Worm (Caenorhabditis elegans) whole organism, late embryonic: ENCODE results near the gene F11A10.5.
"Not testable (repeated sequence)": the region's sequence is repeated elsewhere in the genome, so short reads cannot be mapped to it uniquely, and the experiment has no call there.

Source experiments
- C08G9.2 ChIP-seq: sonication (generic microtip); optimal IDR thresholded peaks from 2 replicates; lab custom pipeline; 2016; ENCODE audit warnings: mild to moderate bottlenecking, missing genetic modification characterization, moderate library complexity, missing compliant biosample characterization
- F13H6.1 ChIP-seq: sonication (generic microtip); optimal IDR thresholded peaks from 2 replicates; lab custom pipeline; 2016; ENCODE audit warnings: missing genetic modification characterization, missing compliant biosample characterization
- K09A11.1 ChIP-seq: sonication (generic microtip); optimal IDR thresholded peaks from 2 replicates; lab custom pipeline; 2017; ENCODE audit warnings: antibody characterized with exemption, mild to moderate bottlenecking, missing genetic modification characterization, missing compliant biosample characterization; ENCODE audit not compliant: insufficient read depth
- T23F11.4 ChIP-seq: fragments of 200-800 bp; sonication (Bioruptor generic); optimal IDR thresholded peaks from 2 replicates; lab custom pipeline; 2018; ENCODE audit warnings: mild to moderate bottlenecking, missing genetic modification characterization, missing compliant biosample characterization
- ama-1 ChIP-seq: fragments of 150-350 bp; optimal IDR thresholded peaks from 2 replicates; lab custom pipeline; 2014
- ceh-18 ChIP-seq: sonication (generic microtip); optimal IDR thresholded peaks from 2 replicates; lab custom pipeline; 2016; ENCODE audit warnings: missing genetic modification characterization, missing compliant biosample characterization
- ceh-19 ChIP-seq: fragments of 200-800 bp; sonication (Bioruptor generic); optimal IDR thresholded peaks from 2 replicates; lab custom pipeline; 2018; ENCODE audit warnings: mild to moderate bottlenecking, missing genetic modification characterization, missing compliant biosample characterization
- ceh-2 ChIP-seq: sonication (generic microtip); optimal IDR thresholded peaks from 2 replicates; lab custom pipeline; 2016; ENCODE audit warnings: missing genotype, missing genetic modification characterization, missing compliant biosample characterization
- ceh-31 ChIP-seq: sonication (generic microtip); optimal IDR thresholded peaks from 2 replicates; lab custom pipeline; 2016; ENCODE audit warnings: missing genetic modification characterization, missing compliant biosample characterization
- ceh-34 ChIP-seq: sonication (generic microtip); optimal IDR thresholded peaks from 2 replicates; lab custom pipeline; 2016; ENCODE audit warnings: mild to moderate bottlenecking, missing genetic modification characterization, missing compliant biosample characterization
- ceh-45 ChIP-seq: fragments of 200-800 bp; sonication (Bioruptor generic); IDR thresholded peaks from 2 replicates; pipeline ENCODE4 v1.3.6; 2022; ENCODE audit warnings: missing genetic modification reagents, missing genetic modification characterization, missing compliant biosample characterization
- ceh-6 ChIP-seq: fragments of 200-800 bp; sonication (Bioruptor generic); optimal IDR thresholded peaks from 2 replicates; lab custom pipeline; 2018; ENCODE audit warnings: mild to moderate bottlenecking, missing genetic modification characterization, missing compliant biosample characterization
- dve-1 ChIP-seq: sonication (generic microtip); optimal IDR thresholded peaks from 2 replicates; lab custom pipeline; 2017; ENCODE audit warnings: antibody characterized with exemption, mild to moderate bottlenecking, missing genetic modification characterization, missing compliant biosample characterization
- elt-4 ChIP-seq: sonication (generic microtip); optimal IDR thresholded peaks from 2 replicates; lab custom pipeline; 2016; ENCODE audit warnings: missing genetic modification characterization, missing compliant biosample characterization
- ets-4 ChIP-seq: sonication (generic microtip); optimal IDR thresholded peaks from 2 replicates; lab custom pipeline; 2016; ENCODE audit warnings: missing genetic modification characterization, missing compliant biosample characterization
- fax-1 ChIP-seq: sonication (generic microtip); optimal IDR thresholded peaks from 2 replicates; lab custom pipeline; 2016; ENCODE audit warnings: missing genotype, missing genetic modification characterization, missing compliant biosample characterization
- gmeb-2 ChIP-seq: sonication (generic microtip); optimal IDR thresholded peaks from 2 replicates; lab custom pipeline; 2016; ENCODE audit warnings: missing genetic modification characterization, inconsistent platforms, missing compliant biosample characterization
- hlh-15 ChIP-seq: sonication (generic microtip); optimal IDR thresholded peaks from 2 replicates; lab custom pipeline; 2016; ENCODE audit warnings: missing genetic modification characterization, missing compliant biosample characterization
- hlh-6 ChIP-seq: sonication (generic microtip); optimal IDR thresholded peaks from 2 replicates; lab custom pipeline; 2016; ENCODE audit warnings: missing genotype, missing genetic modification characterization, missing compliant biosample characterization
- hlh-8 ChIP-seq: sonication (generic microtip); optimal IDR thresholded peaks from 2 replicates; lab custom pipeline; 2016; ENCODE audit warnings: missing genotype, missing genetic modification characterization, missing compliant biosample characterization
- lim-6 ChIP-seq: sonication (generic microtip); optimal IDR thresholded peaks from 2 replicates; lab custom pipeline; 2016; ENCODE audit warnings: missing genetic modification characterization, missing compliant biosample characterization
- lin-11 ChIP-seq: fragments of 200-800 bp; sonication (Bioruptor generic); optimal IDR thresholded peaks from 2 replicates; lab custom pipeline; 2018; ENCODE audit warnings: mild to moderate bottlenecking, missing genetic modification characterization, missing compliant biosample characterization
- mec-3 ChIP-seq: sonication (generic microtip); optimal IDR thresholded peaks from 2 replicates; lab custom pipeline; 2016; ENCODE audit warnings: borderline replicate concordance, missing genetic modification characterization, missing compliant biosample characterization
- nfya-1 ChIP-seq: sonication (generic microtip); optimal IDR thresholded peaks from 2 replicates; lab custom pipeline; 2017; ENCODE audit warnings: missing genetic modification characterization, mild to moderate bottlenecking, missing compliant biosample characterization, antibody characterized with exemption, moderate library complexity
- odd-2 ChIP-seq: sonication (generic microtip); optimal IDR thresholded peaks from 2 replicates; lab custom pipeline; 2017; ENCODE audit warnings: antibody characterized with exemption, mild to moderate bottlenecking, missing genetic modification characterization, missing compliant biosample characterization
- pat-9 ChIP-seq: fragments of 200-800 bp; sonication (Bioruptor generic); optimal IDR thresholded peaks from 2 replicates; lab custom pipeline; 2018; ENCODE audit warnings: mild to moderate bottlenecking, missing genetic modification characterization, moderate library complexity, missing compliant biosample characterization
- pha-4 ChIP-seq: fragments of 150-350 bp; optimal IDR thresholded peaks from 2 replicates; lab custom pipeline; 2018; ENCODE audit warnings: missing biosample characterization, missing genetic modification reagents, missing genetic modification characterization
- pros-1 ChIP-seq: fragments of 150-350 bp; optimal IDR thresholded peaks from 2 replicates; lab custom pipeline; 2014; ENCODE audit warnings: missing biosample characterization, missing genetic modification reagents, missing genetic modification characterization
- rnt-1 ChIP-seq: sonication (generic microtip); optimal IDR thresholded peaks from 2 replicates; lab custom pipeline; 2016; ENCODE audit warnings: missing genetic modification characterization, missing compliant biosample characterization
- sox-2 ChIP-seq: fragments of 200-800 bp; sonication (Bioruptor generic); IDR thresholded peaks from 2 replicates; pipeline ENCODE4 v1.3.6; 2022; ENCODE audit warnings: missing genetic modification reagents, missing genetic modification characterization, missing compliant biosample characterization
- sox-4 ChIP-seq: sonication (generic microtip); optimal IDR thresholded peaks from 2 replicates; lab custom pipeline; 2017; ENCODE audit warnings: mild to moderate bottlenecking, missing genetic modification characterization, inconsistent platforms, missing compliant biosample characterization
- tbx-2 ChIP-seq: sonication (generic microtip); optimal IDR thresholded peaks from 2 replicates; lab custom pipeline; 2016; ENCODE audit warnings: missing genetic modification characterization, missing compliant biosample characterization
- tbx-7 ChIP-seq: sonication (generic microtip); optimal IDR thresholded peaks from 2 replicates; lab custom pipeline; 2016; ENCODE audit warnings: missing genotype, missing genetic modification characterization, missing compliant biosample characterization
- unc-3 ChIP-seq, 2 experiments: fragments of 200-800 bp in 1 of 2; sonication (Bioruptor generic) in 1 of 2; sonication (generic microtip) in 1 of 2; conservative IDR thresholded peaks in 1 of 2; optimal IDR thresholded peaks in 1 of 2; 2 replicates each; pipeline versions ENCODE4 v1.3.6 to Lab custom; 2016 to 2022; ENCODE audit warnings: missing compliant biosample characterization in 2 of 2, missing genetic modification characterization in 2 of 2, missing genetic modification reagents in 1 of 2
- unc-55 ChIP-seq: sonication (generic microtip); optimal IDR thresholded peaks from 2 replicates; lab custom pipeline; 2017; ENCODE audit warnings: missing biosample characterization, missing genetic modification reagents, missing genetic modification characterization
- zip-5 ChIP-seq: sonication (generic microtip); optimal IDR thresholded peaks from 2 replicates; lab custom pipeline; 2016; ENCODE audit warnings: missing genetic modification characterization, missing compliant biosample characterization
- ztf-16 ChIP-seq: sonication (generic microtip); optimal IDR thresholded peaks from 2 replicates; lab custom pipeline; 2017; ENCODE audit warnings: missing genetic modification characterization, missing compliant biosample characterization

F11A10.5 gene

DNA sequence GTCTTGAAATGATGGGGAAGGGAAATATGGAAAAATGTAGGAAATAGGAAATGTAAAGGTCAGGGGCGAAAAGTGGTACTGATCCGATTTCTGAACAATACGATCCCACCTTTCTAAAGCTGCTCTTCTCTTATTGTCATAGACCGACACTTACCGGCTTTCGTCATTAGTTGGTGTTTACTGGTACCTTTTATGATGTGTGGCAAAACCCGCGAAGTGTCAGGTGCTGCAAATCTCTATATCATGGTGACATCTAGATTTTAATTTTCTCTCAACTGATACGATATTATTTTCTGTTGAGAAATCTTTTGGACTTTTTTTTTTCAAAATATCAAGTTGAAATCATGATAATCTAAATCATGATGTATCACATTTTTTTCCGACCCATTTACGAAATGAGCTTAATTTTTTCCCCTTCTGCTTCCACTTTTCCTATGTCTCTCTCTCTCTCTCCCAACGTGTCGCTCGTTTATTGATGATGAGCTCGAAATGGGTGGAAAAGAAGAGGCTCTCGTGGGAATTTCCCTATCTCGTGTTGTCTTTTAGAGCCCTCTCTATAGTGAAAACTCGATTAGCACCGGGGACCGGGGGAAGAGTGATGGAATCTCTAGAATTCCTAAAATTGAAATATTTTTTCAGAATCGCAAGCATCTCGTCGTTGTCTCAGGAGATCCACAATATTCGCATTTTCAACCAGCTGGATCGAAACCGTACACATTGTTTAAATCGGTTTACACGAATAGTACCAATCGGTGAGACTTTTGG is 37.6 kb downstream of the F11A10.5 start:
- no peak for TF ChIP-seq lim-6 (tag; lab: Kevin White, UChicago)
- TF ChIP-seq tbx-7, result no peak
- no peak for TF ChIP-seq zip-5 (tag; lab: Kevin White, UChicago)
- no peak for TF ChIP-seq tbx-2 (tag; lab: Kevin White, UChicago)
- TF ChIP-seq rnt-1, result no peak
- TF ChIP-seq sox-2, result no peak
- TF ChIP-seq F13H6.1 (tag; lab: Kevin White, UChicago), result no peak
- no peak for TF ChIP-seq pat-9
- no peak for TF ChIP-seq elt-4 (tag; lab: Kevin White, UChicago)
- no peak for TF ChIP-seq ztf-16
- no peak for TF ChIP-seq hlh-15
- no peak for TF ChIP-seq hlh-6 (tag; lab: Kevin White, UChicago)
- no peak for TF ChIP-seq ceh-2 (tag; lab: Kevin White, UChicago)
- no peak for TF ChIP-seq unc-3 (GFP tag; conservative IDR thresholded peaks at IDR 0.05; lab: Robert Waterston, UW)
- no peak for TF ChIP-seq unc-3 (tag; optimal IDR thresholded peaks at IDR 0.05; lab: Kevin White, UChicago)
- no peak for TF ChIP-seq ceh-34 (tag; lab: Kevin White, UChicago)
- no peak for TF ChIP-seq pros-1
- TF ChIP-seq nfya-1 (tag; lab: Kevin White, UChicago), result no peak
- TF ChIP-seq ets-4 (tag; lab: Kevin White, UChicago), result no peak
- no peak for TF ChIP-seq sox-4
- no peak for TF ChIP-seq gmeb-2 (tag; lab: Kevin White, UChicago)
- TF ChIP-seq, all 69 proteins: peak for 0

- no peak for TF ChIP-seq dve-1 (tag; lab: Kevin White, UChicago)
- TF ChIP-seq ets-4 (tag; lab: Kevin White, UChicago), result no peak
- TF ChIP-seq C08G9.2 (tag; lab: Kevin White, UChicago), result no peak
- TF ChIP-seq hlh-15, result no peak
- TF ChIP-seq hlh-8, result no peak
- no peak for TF ChIP-seq gmeb-2 (tag; lab: Kevin White, UChicago)
- TF ChIP-seq ceh-19 (GFP tag; lab: Kevin White, UChicago), result no peak
- TF ChIP-seq ceh-6 (GFP tag; lab: Kevin White, UChicago), result no peak
- TF ChIP-seq odd-2 (tag; lab: Kevin White, UChicago), result no peak
- no peak for TF ChIP-seq pat-9
- no peak for TF ChIP-seq K09A11.1 (tag; lab: Kevin White, UChicago)
- no peak for TF ChIP-seq T23F11.4
Observed at ce11 chrIV:12133776-12134175, 39.9 kb downstream of the F11A10.5 start.

ce11 chrIV:12134991-12135390 is 41.1 kb downstream of the F11A10.5 start:
- no peak for TF ChIP-seq T23F11.4
- TF ChIP-seq C08G9.2 (tag; lab: Kevin White, UChicago), result no peak
- TF ChIP-seq odd-2 (tag; lab: Kevin White, UChicago), result no peak
- no peak for TF ChIP-seq fax-1
- no peak for TF ChIP-seq sox-2
- TF ChIP-seq unc-55 (GFP tag; lab: Kevin White, UChicago), result no peak
- TF ChIP-seq hlh-15, result no peak

DNA sequence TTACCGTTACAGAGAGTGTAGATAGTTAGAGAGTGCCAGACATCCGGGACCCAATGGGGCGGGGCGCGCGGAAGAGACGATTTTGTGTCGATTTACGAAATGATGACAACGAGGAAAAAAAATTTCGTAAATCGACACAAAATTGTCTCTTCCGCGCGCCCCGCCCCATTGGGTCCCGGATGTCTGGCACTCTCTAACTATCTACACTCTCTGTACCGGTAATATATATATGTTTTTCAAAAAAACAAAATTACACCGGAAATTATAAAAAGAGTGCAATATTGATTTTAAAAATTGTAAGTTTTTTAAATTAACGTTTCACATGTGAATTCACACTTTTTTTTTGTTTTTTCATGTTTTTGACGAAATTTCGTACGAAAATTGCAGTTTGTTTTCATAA is 44.2 kb downstream of the F11A10.5 start, which contains the start of gene B0001.4:
Gene B0001.4, minus strand, starts transcription at position 101 of the 400 bp plus-strand sequence.
- not testable (repeated sequence) for TF ChIP-seq hlh-15; unc-55 (GFP tag; lab: Kevin White, UChicago); nfya-1 (tag; lab: Kevin White, UChicago)

DNA sequence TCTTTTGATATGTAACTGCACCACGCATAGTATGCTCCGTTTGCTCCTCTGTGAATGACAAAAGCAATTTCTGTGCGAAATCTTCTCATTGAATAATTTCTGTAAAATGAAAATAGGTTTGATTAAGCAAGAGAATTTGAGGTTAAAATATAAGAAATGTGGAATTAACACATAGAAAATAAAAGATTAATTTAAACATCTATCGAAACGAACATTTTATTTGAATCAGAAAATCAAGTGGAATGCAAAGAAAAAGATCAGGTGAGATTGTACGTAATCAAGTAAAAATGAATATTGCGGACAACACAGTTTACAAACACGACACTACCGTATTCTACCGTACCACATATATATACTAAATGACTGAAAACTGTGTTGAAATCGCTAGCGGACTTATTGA is 47.0 kb downstream of the F11A10.5 start, which contains the start of gene B0001.8:
Gene B0001.8, minus strand, starts transcription at position 101 of the 400 bp plus-strand sequence.
- TF ChIP-seq tbx-7 (no peak), mec-3 (tag; lab: Kevin White, UChicago) (no peak), sox-2 (no peak), ceh-18 (tag; lab: Kevin White, UChicago) (no peak), rnt-1 (no peak), ama-1 (lab: Kevin White, UChicago) (no peak), lin-11 (no peak), hlh-8 (no peak), pha-4 (tag; lab: Kevin White, UChicago) (no peak), dve-1 (tag; lab: Kevin White, UChicago) (no peak), ceh-45 (GFP tag; lab: Robert Waterston, UW) (no peak), ztf-16 (no peak), ceh-31 (tag; lab: Kevin White, UChicago) (no peak)
